Fruit fly (Drosophila melanogaster): ENCODE data around the gene Cmpk.

The Cmpk gene

DNA sequence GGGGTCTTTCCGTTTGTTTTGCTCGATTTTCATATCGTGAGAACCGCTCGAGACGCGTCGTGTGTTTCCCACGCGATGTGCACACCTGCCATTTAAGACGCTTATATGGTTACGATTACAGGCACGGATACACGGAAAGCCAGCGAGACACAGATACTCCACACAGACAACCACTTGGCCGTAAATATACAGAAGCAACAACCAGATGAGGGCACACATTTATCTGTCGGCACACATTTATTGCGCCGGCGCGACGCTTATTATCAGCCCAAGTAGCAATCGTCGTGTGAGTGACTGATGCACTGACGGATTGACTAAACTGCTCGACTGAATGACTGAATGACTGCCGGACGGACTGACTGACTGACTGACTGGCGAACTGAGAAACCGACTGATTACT is 24.7 kb downstream of the Cmpk start (continued):
- no peak for TF ChIP-seq Ptx1 (GFP tag; IDR thresholded peaks at IDR 0.05)
- TF ChIP-seq MESR4 (GFP tag; optimal IDR thresholded peaks at IDR 0.05) = no peak
- no peak for TF ChIP-seq tin (GFP tag; optimal IDR thresholded peaks at IDR 0.05)
- no peak for TF ChIP-seq dmrt99B (tag; optimal IDR thresholded peaks at IDR 0.05)
- TF ChIP-seq CG10274 (GFP tag; optimal IDR thresholded peaks at IDR 0.05) = no peak
- TF ChIP-seq luna (GFP tag; optimal IDR thresholded peaks at IDR 0.05) = no peak
- no peak for TF ChIP-seq CG2712 (tag; optimal IDR thresholded peaks at IDR 0.05)
- TF ChIP-seq CG3847 (GFP tag; IDR thresholded peaks at IDR 0.05) = no peak
- TF ChIP-seq Gsc (GFP tag; IDR thresholded peaks at IDR 0.05) = no peak
- TF ChIP-seq disco-r (GFP tag; optimal IDR thresholded peaks at IDR 0.05) = no peak
- TF ChIP-seq seq (GFP tag; IDR thresholded peaks at IDR 0.05) = no peak
- no peak for TF ChIP-seq toy (GFP tag; IDR thresholded peaks at IDR 0.05)
- TF ChIP-seq Max (GFP tag; optimal IDR thresholded peaks at IDR 0.05) = no peak
- no peak for TF ChIP-seq CG34224 (GFP tag; IDR thresholded peaks at IDR 0.05; ENCODE audit: partially characterized antibody)
- no peak for TF ChIP-seq CHES-1-like (GFP tag; optimal IDR thresholded peaks at IDR 0.05)
- TF ChIP-seq ken (GFP tag; IDR thresholded peaks at IDR 0.05) = no peak
- TF ChIP-seq Kr (GFP tag; optimal IDR thresholded peaks at IDR 0.05) = peak; percentile 54
- TF ChIP-seq Antp (GFP tag; optimal IDR thresholded peaks at IDR 0.05) = no peak
- no peak for TF ChIP-seq CG16813 (GFP tag; IDR thresholded peaks at IDR 0.05; ENCODE audit: partially characterized antibody)
- TF ChIP-seq ttk (GFP tag; IDR thresholded peaks at IDR 0.05) = no peak
- no peak for TF ChIP-seq Bgb (GFP tag; IDR thresholded peaks at IDR 0.05; ENCODE audit: partially characterized antibody)
- TF ChIP-seq Pdp1 (GFP tag; optimal IDR thresholded peaks at IDR 0.05) = no peak
- no peak for TF ChIP-seq CG9876 (GFP tag; optimal IDR thresholded peaks at IDR 0.05)
- TF ChIP-seq bowl (GFP tag; IDR thresholded peaks at IDR 0.05) = no peak
- TF ChIP-seq CG3065 (GFP tag; optimal IDR thresholded peaks at IDR 0.05) = no peak
- TF ChIP-seq oc (tag; optimal IDR thresholded peaks at IDR 0.05) = peak; percentile 68
- TF ChIP-seq HLHmδ (GFP tag; optimal IDR thresholded peaks at IDR 0.05) = peak; percentile 80
- 0 out of 2 replicates have a peak, but pooled peaks have one; percentile 46 for TF ChIP-seq CG4360 (GFP tag; IDR thresholded peaks at IDR 0.05)
- no peak for TF ChIP-seq sob (GFP tag; IDR thresholded peaks at IDR 0.05)
- TF ChIP-seq CG8924 (tag; optimal IDR thresholded peaks at IDR 0.05) = no peak
- TF ChIP-seq rib (GFP tag; IDR thresholded peaks at IDR 0.05) = no peak
- TF ChIP-seq wor (GFP tag; IDR thresholded peaks at IDR 0.05) = no peak
- TF ChIP-seq lola (GFP tag; optimal IDR thresholded peaks at IDR 0.05) = no peak
- TF ChIP-seq CG12391 (tag; optimal IDR thresholded peaks at IDR 0.05) = no peak
- TF ChIP-seq CG17359 (tag; optimal IDR thresholded peaks at IDR 0.05) = no peak
- TF ChIP-seq crp (GFP tag; optimal IDR thresholded peaks at IDR 0.05) = no peak
- no peak for TF ChIP-seq otp (GFP tag; IDR thresholded peaks at IDR 0.05)
- no peak for TF ChIP-seq Six4 (GFP tag; optimal IDR thresholded peaks at IDR 0.05)
- TF ChIP-seq CG6683 (GFP tag; optimal IDR thresholded peaks at IDR 0.05) = no peak
- no peak for TF ChIP-seq CG3407 (GFP tag; optimal IDR thresholded peaks at IDR 0.05)
- TF ChIP-seq h (optimal IDR thresholded peaks at IDR 0.05) = no peak
- TF ChIP-seq Stat92E (GFP tag; optimal IDR thresholded peaks at IDR 0.05) = peak in 1 of 3 experiments; percentile 6
- TF ChIP-seq en (GFP tag; optimal IDR thresholded peaks at IDR 0.05) = no peak
- TF ChIP-seq CG14014 (GFP tag; IDR thresholded peaks at IDR 0.05) = no peak
- TF ChIP-seq CG9932 (GFP tag; IDR thresholded peaks at IDR 0.05) = no peak
- TF ChIP-seq CG8359 (GFP tag; optimal IDR thresholded peaks at IDR 0.05; ENCODE audit: borderline replicate concordance) = no peak
- no peak for TF ChIP-seq CG6689 (GFP tag; IDR thresholded peaks at IDR 0.05)
- no peak for TF ChIP-seq CG2678 (tag; optimal IDR thresholded peaks at IDR 0.05)
- no peak for TF ChIP-seq row (GFP tag; IDR thresholded peaks at IDR 0.05)
- no peak for TF ChIP-seq lmd (GFP tag; IDR thresholded peaks at IDR 0.05)
- no peak for TF ChIP-seq CG14710 (tag; optimal IDR thresholded peaks at IDR 0.05)
- TF ChIP-seq CG7271 (tag; optimal IDR thresholded peaks at IDR 0.05) = no peak

Data from whole organism, embryonic.